Worm (Caenorhabditis elegans) whole organism, young adult: ENCODE data around the gene F48D6.4.
A peak's percentile ranks its signal among the peaks of the same experiment; 100 is the strongest.

Experiments used
- Y56A3A.18 ChIP-seq: fragments of 200-800 bp; sonication (Bioruptor generic); IDR thresholded peaks from 2 replicates; pipeline ENCODE4 v1.3.6; 2022; ENCODE audit warnings: missing genetic modification reagents, missing genetic modification characterization, missing compliant biosample characterization
- dpl-1 ChIP-seq: fragments of 150-350 bp; optimal IDR thresholded peaks from 2 replicates; lab custom pipeline; 2014; ENCODE audit warnings: missing biosample characterization, missing genetic modification reagents, missing genetic modification characterization
- hmg-1.2 ChIP-seq: fragments of 200-800 bp; sonication (Bioruptor generic); IDR thresholded peaks from 2 replicates; pipeline ENCODE4 v1.3.6; 2022; ENCODE audit warnings: missing genetic modification reagents, missing genetic modification characterization, missing compliant biosample characterization
- unc-62 ChIP-seq: fragments of 150-350 bp; optimal IDR thresholded peaks from 2 replicates; lab custom pipeline; 2014; ENCODE audit warnings: missing biosample characterization, missing genetic modification reagents, missing genetic modification characterization

DNA sequence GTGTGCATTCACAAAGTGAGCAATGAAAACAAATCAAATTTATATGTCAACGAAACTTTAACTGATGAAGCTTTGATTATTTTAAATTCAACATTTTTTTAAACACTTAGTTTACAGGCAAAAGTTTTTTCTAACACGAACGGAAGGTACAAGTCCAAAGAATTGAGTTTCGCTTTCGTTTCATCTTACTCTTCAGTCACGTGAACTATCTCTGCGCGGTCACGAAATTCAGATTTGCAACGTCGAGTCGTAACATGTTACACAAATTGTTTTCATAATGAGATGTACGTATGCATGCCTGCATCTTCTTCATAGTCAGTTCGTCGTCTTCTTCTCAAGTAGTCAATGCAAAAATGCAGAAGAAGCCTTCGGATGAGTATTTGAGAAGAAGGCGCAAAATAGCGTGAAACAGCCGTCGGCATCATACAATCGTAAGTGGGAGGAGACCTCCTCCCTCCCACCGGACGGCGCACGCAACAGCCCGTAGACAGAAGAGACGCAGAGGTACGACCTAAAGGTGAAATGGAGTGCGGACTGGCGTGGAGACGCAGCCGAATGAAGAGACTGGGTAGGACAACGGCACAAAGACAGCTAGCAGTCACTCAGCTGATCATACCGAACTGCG is 18.4 kb upstream of the F48D6.4 start, which contains the start of gene coel-1:
- peak; percentile 64; the same call in 1 of the 2 replicates for TF ChIP-seq hmg-1.2 (GFP tag; lab: Robert Waterston, UW)
- no peak for TF ChIP-seq dpl-1 (GFP tag; lab: Kevin White, UChicago)
- TF ChIP-seq unc-62 (GFP tag; lab: Kevin White, UChicago), result no peak
- no peak for TF ChIP-seq Y56A3A.18 (GFP tag; lab: Robert Waterston, UW)
